Fruit fly (Drosophila melanogaster): Measurements from ENCODE around the gene Edem2.
A peak's percentile ranks its signal among the peaks of the same experiment; 100 is the strongest.

The Edem2 gene

DNA sequence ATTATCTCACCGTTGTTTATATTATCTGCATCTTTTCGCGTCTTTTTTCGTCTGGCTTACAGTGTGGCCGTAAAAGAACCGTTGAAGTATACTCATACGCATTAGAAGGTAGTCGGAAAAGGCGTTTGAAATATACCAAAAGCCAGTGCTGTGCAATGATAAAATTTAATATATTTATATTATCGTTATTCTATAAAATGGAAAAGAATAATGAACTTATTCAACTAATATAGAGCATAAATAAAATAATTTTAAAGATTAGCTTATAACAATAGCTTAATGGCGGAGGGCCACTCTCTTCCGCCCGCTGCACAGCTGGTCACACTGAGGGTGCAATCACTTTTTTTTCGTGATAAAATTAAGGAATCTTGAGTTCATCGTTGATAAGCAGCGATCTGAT is at the start of gene Edem2, which contains the start of gene CG16974 (continued):
- TF ChIP-seq CG9437 (GFP tag; optimal IDR thresholded peaks at IDR 0.05) (peak; percentile 25), kni (GFP tag; optimal IDR thresholded peaks at IDR 0.05) (no peak), HLH54F (GFP tag; optimal IDR thresholded peaks at IDR 0.05) (peak; percentile 12), corto (GFP tag; optimal IDR thresholded peaks at IDR 0.05) (peak; percentile 70), odd (GFP tag; optimal IDR thresholded peaks at IDR 0.05) (no peak), CG9876 (GFP tag; optimal IDR thresholded peaks at IDR 0.05) (no peak), CG10959 (GFP tag; IDR thresholded peaks at IDR 0.05) (peak; percentile 26; the same call in 1 of the 2 replicates), chinmo (GFP tag; IDR thresholded peaks at IDR 0.05; ENCODE audit: partially characterized antibody) (no peak), C15 (GFP tag; IDR thresholded peaks at IDR 0.05) (no peak), sim (GFP tag; IDR thresholded peaks at IDR 0.05) (no peak), Abd-B (GFP tag; optimal IDR thresholded peaks at IDR 0.05) (no peak), lab (GFP tag; optimal IDR thresholded peaks at IDR 0.05) (no peak), exex (tag; optimal IDR thresholded peaks at IDR 0.05) (no peak), Max (GFP tag; optimal IDR thresholded peaks at IDR 0.05) (peak; percentile 60), jumu (GFP tag; optimal IDR thresholded peaks at IDR 0.05) (peak; percentile 3), CG15479 (GFP tag; optimal IDR thresholded peaks at IDR 0.05) (no peak), CG15269 (tag; optimal IDR thresholded peaks at IDR 0.05) (no peak), fd64A (GFP tag; optimal IDR thresholded peaks at IDR 0.05) (no peak), caup (GFP tag; optimal IDR thresholded peaks at IDR 0.05; ENCODE audit: severe bottlenecking) (peak; percentile 64), Atf3 (GFP tag; optimal IDR thresholded peaks at IDR 0.05) (no peak), CG8290 (GFP tag; optimal IDR thresholded peaks at IDR 0.05) (no peak), CG8290 (tag; optimal IDR thresholded peaks at IDR 0.05) (no peak), CG6854 (GFP tag; optimal IDR thresholded peaks at IDR 0.05) (no peak), Usf (GFP tag; optimal IDR thresholded peaks at IDR 0.05) (peak; percentile 3)

DNA sequence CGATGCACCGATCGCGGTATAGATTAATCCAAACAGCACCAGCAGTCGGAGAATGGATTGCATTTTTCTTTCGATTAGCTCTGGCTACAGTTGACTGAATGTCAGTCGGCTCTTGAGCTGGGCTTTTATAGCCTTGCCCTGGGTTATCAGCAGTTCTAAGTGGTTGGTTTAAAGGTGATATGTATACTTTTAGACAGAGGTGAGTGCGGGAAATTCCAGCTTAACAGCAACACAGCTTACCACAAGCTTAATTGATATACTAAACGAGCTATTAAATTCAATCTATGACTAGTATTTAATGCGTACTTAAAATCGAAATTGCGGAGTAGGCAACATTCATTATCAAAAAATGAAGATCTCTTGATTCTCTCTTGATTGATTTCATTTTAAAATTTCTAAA is 49.2 kb upstream of the Edem2 start, which contains the start of gene CG9928:
Gene CG9928 (minus strand): TSS at position 101 of the 400 bp plus-strand sequence.
- TF ChIP-seq CG6689 (GFP tag; IDR thresholded peaks at IDR 0.05) (no peak), Ets65A (GFP tag) (peak; percentile 16)

dm6 chr2L:13143522-13143921 is 48.5 kb upstream of the Edem2 start, which contains the start of gene CG16978:
Gene CG16978 (minus strand): TSS chr2L:13143622.
- TF ChIP-seq CG10654 (GFP tag; optimal IDR thresholded peaks at IDR 0.05) (no peak), Hmr (GFP tag; optimal IDR thresholded peaks at IDR 0.05) (no peak), Asciz (GFP tag; optimal IDR thresholded peaks at IDR 0.05) (no peak)

dm6 chr2L:13145035-13145683 is 46.8 kb upstream of the Edem2 start:
- TF ChIP-seq CrebB (tag; optimal IDR thresholded peaks at IDR 0.05) (peak; percentile 26), Ssrp (tag; optimal IDR thresholded peaks at IDR 0.05) (no peak), Hsf (GFP tag; optimal IDR thresholded peaks at IDR 0.05) (peak; percentile 76), TFAM (GFP tag; optimal IDR thresholded peaks at IDR 0.05) (no peak), CG18764 (GFP tag; optimal IDR thresholded peaks at IDR 0.05) (peak; percentile 64), CG2199 (GFP tag; IDR thresholded peaks at IDR 0.05) (no peak), otp (GFP tag; IDR thresholded peaks at IDR 0.05) (peak; percentile 57; the same call in 2 of the 3 replicates), Sox102F (GFP tag; optimal IDR thresholded peaks at IDR 0.05) (peak; percentile 74), trem (tag; optimal IDR thresholded peaks at IDR 0.05) (peak; percentile 3), klu (GFP tag; IDR thresholded peaks at IDR 0.05) (peak; percentile 63), HLH4C (GFP tag; IDR thresholded peaks at IDR 0.05; ENCODE audit: partially characterized antibody) (no peak), CG5953 (GFP tag; IDR thresholded peaks at IDR 0.05) (peak; percentile 32; the same call in 1 of the 2 replicates), sug (tag; optimal IDR thresholded peaks at IDR 0.05) (peak; percentile 71), CG15514 (GFP tag; optimal IDR thresholded peaks at IDR 0.05) (peak; percentile 68), fd64A (GFP tag; optimal IDR thresholded peaks at IDR 0.05) (no peak), pb (GFP tag; optimal IDR thresholded peaks at IDR 0.05) (peak; percentile 62), sens (GFP tag) (peak; percentile 81), crc (GFP tag; optimal IDR thresholded peaks at IDR 0.05) (peak; percentile 47), CG11085 (GFP tag; IDR thresholded peaks at IDR 0.05) (peak; percentile 78)
